Worm (Caenorhabditis elegans) whole organism, young adult: ENCODE results near the gene rpc-1.

Experiments
- B0261.1 ChIP-seq: sonication (generic microtip); optimal IDR thresholded peaks from 2 replicates; lab custom pipeline; 2016; ENCODE audit warnings: mild to moderate bottlenecking, missing genetic modification characterization, moderate library complexity, missing compliant biosample characterization
- B0336.3 ChIP-seq: fragments of 200-800 bp; sonication (Bioruptor generic); IDR thresholded peaks from 2 replicates; pipeline ENCODE4 v1.3.6; 2022; ENCODE audit warnings: missing genetic modification characterization, missing compliant biosample characterization
- F33H1.4 ChIP-seq: fragments of 200-800 bp; sonication (Bioruptor generic); IDR thresholded peaks from 2 replicates; pipeline ENCODE4 v1.3.6; 2022; ENCODE audit warnings: missing genetic modification reagents, missing genetic modification characterization, missing compliant biosample characterization
- F57A8.1 ChIP-seq: fragments of 200-800 bp; sonication (Bioruptor generic); optimal IDR thresholded peaks from 2 replicates; lab custom pipeline; 2018; ENCODE audit warnings: mild to moderate bottlenecking, missing genetic modification characterization, moderate library complexity, missing compliant biosample characterization
- T07F8.4 ChIP-seq: sonication (generic microtip); optimal IDR thresholded peaks from 2 replicates; lab custom pipeline; 2016; ENCODE audit warnings: mild to moderate bottlenecking, missing genetic modification characterization, moderate library complexity, missing compliant biosample characterization
- Y79H2A.3 ChIP-seq: fragments of 200-800 bp; sonication (Bioruptor generic); conservative IDR thresholded peaks from 2 replicates; pipeline ENCODE4 v1.3.6; 2022; ENCODE audit warnings: missing genetic modification reagents, missing genetic modification characterization, missing compliant biosample characterization
- Y95B8A.8 ChIP-seq: fragments of 200-800 bp; sonication (Bioruptor generic); IDR thresholded peaks from 2 replicates; pipeline ENCODE4 v1.3.6; 2022; ENCODE audit warnings: missing genetic modification reagents, missing genetic modification characterization, missing compliant biosample characterization
- ZK185.1 ChIP-seq: sonication (generic microtip); optimal IDR thresholded peaks from 2 replicates; lab custom pipeline; 2016; ENCODE audit warnings: mild to moderate bottlenecking, missing genetic modification characterization, missing compliant biosample characterization; ENCODE audit not compliant: poor library complexity, severe bottlenecking
- atf-7 ChIP-seq: sonication (generic microtip); optimal IDR thresholded peaks from 2 replicates; lab custom pipeline; 2017; ENCODE audit warnings: mild to moderate bottlenecking, missing genetic modification characterization, missing compliant biosample characterization
- attf-6 ChIP-seq: fragments of 200-800 bp; sonication (Bioruptor generic); IDR thresholded peaks from 2 replicates; pipeline ENCODE4 v1.3.6; 2022; ENCODE audit warnings: missing genetic modification reagents, missing genetic modification characterization, missing compliant biosample characterization
- ccch-3 ChIP-seq: fragments of 200-800 bp; sonication (Bioruptor generic); optimal IDR thresholded peaks from 2 replicates; lab custom pipeline; 2018; ENCODE audit warnings: mild to moderate bottlenecking, missing genetic modification characterization, missing compliant biosample characterization
- ceh-100 ChIP-seq: fragments of 200-800 bp; sonication (Bioruptor generic); IDR thresholded peaks from 2 replicates; pipeline ENCODE4 v1.3.6; 2022; ENCODE audit warnings: missing genetic modification reagents, missing genetic modification characterization, missing compliant biosample characterization
- dpff-1 ChIP-seq: sonication (generic microtip); optimal IDR thresholded peaks from 2 replicates; lab custom pipeline; 2017; ENCODE audit warnings: mild to moderate bottlenecking, missing genetic modification characterization, missing compliant biosample characterization
- egl-18 ChIP-seq: fragments of 200-800 bp; sonication (Bioruptor generic); IDR thresholded peaks from 2 replicates; pipeline ENCODE4 v1.3.6; 2022; ENCODE audit warnings: missing genetic modification reagents, missing genetic modification characterization, missing compliant biosample characterization
- egl-44 ChIP-seq: fragments of 200-800 bp; sonication (Bioruptor generic); IDR thresholded peaks from 2 replicates; pipeline ENCODE4 v1.3.6; 2022; ENCODE audit warnings: missing genetic modification reagents, missing genetic modification characterization, missing compliant biosample characterization
- hlh-12 ChIP-seq: sonication (generic microtip); optimal IDR thresholded peaks from 2 replicates; lab custom pipeline; 2016; ENCODE audit warnings: missing genetic modification characterization, missing compliant biosample characterization
- let-607 ChIP-seq, 2 experiments: fragments of 200-800 bp in 1 of 2; sonication (Bioruptor generic) in 1 of 2; sonication (generic microtip) in 1 of 2; optimal IDR thresholded peaks; 2 replicates each; lab custom pipeline; 2016 to 2018; ENCODE audit warnings: mild to moderate bottlenecking in 2 of 2, missing compliant biosample characterization in 2 of 2, missing genetic modification characterization in 2 of 2, moderate library complexity in 2 of 2, missing genotype in 1 of 2
- lin-54 ChIP-seq: fragments of 200-800 bp; sonication (Bioruptor generic); optimal IDR thresholded peaks from 2 replicates; lab custom pipeline; 2018; ENCODE audit warnings: mild to moderate bottlenecking, missing genetic modification characterization, missing compliant biosample characterization
- lir-1 ChIP-seq: fragments of 200-800 bp; sonication (Bioruptor generic); conservative IDR thresholded peaks from 2 replicates; pipeline ENCODE4 v1.3.6; 2022; ENCODE audit warnings: missing genetic modification reagents, missing genetic modification characterization, missing compliant biosample characterization
- lsl-1 ChIP-seq: fragments of 200-800 bp; sonication (Bioruptor generic); optimal IDR thresholded peaks from 2 replicates; lab custom pipeline; 2018; ENCODE audit warnings: mild to moderate bottlenecking, missing genetic modification characterization, moderate library complexity, missing compliant biosample characterization
- mxl-1 ChIP-seq: sonication (generic microtip); optimal IDR thresholded peaks from 2 replicates; lab custom pipeline; 2016; ENCODE audit warnings: missing genetic modification characterization, missing compliant biosample characterization
- nhr-120 ChIP-seq: fragments of 200-800 bp; sonication (Bioruptor generic); IDR thresholded peaks from 2 replicates; pipeline ENCODE4 v1.3.6; 2022; ENCODE audit warnings: missing genetic modification characterization, missing compliant biosample characterization
- nhr-27 ChIP-seq: fragments of 200-800 bp; sonication (Bioruptor generic); optimal IDR thresholded peaks from 2 replicates; lab custom pipeline; 2018; ENCODE audit warnings: mild to moderate bottlenecking, missing genetic modification characterization, moderate library complexity, missing compliant biosample characterization
- nhr-90 ChIP-seq: sonication (generic microtip); optimal IDR thresholded peaks from 2 replicates; lab custom pipeline; 2016; ENCODE audit warnings: missing genotype, mild to moderate bottlenecking, missing genetic modification characterization, missing compliant biosample characterization
- repo-1 ChIP-seq: sonication (generic microtip); optimal IDR thresholded peaks from 2 replicates; lab custom pipeline; 2017; ENCODE audit warnings: mild to moderate bottlenecking, missing genetic modification characterization, missing compliant biosample characterization
- snpc-1.3 ChIP-seq: sonication (generic microtip); optimal IDR thresholded peaks from 2 replicates; lab custom pipeline; 2017; ENCODE audit warnings: missing genetic modification characterization, mild to moderate bottlenecking, missing compliant biosample characterization, antibody characterized with exemption, moderate library complexity, missing genotype, missing genetic modification reagents; ENCODE audit not compliant: insufficient read depth
- snpc-4 ChIP-seq, 5 experiments: fragments of 150-350 bp in 1 of 5; sonication (generic microtip) in 4 of 5; optimal IDR thresholded peaks; 2 replicates each; lab custom pipeline; 2014 to 2018; ENCODE audit warnings: missing genetic modification characterization in 5 of 5, missing biosample characterization in 3 of 5, antibody characterized with exemption in 2 of 5, mild to moderate bottlenecking in 2 of 5, missing compliant biosample characterization in 2 of 5, missing genotype in 2 of 5, moderate library complexity in 2 of 5, missing genetic modification reagents in 1 of 5
- unc-130 ChIP-seq: sonication (generic microtip); optimal IDR thresholded peaks from 2 replicates; lab custom pipeline; 2016; ENCODE audit warnings: missing genetic modification reagents, missing genetic modification characterization, missing compliant biosample characterization
- ztf-22 ChIP-seq: fragments of 200-800 bp; sonication (Bioruptor generic); optimal IDR thresholded peaks from 2 replicates; lab custom pipeline; 2018; ENCODE audit warnings: mild to moderate bottlenecking, missing genetic modification characterization, moderate library complexity, missing compliant biosample characterization
- ztf-25 ChIP-seq: fragments of 200-800 bp; sonication (Bioruptor generic); IDR thresholded peaks from 2 replicates; pipeline ENCODE4 v1.3.6; 2022; ENCODE audit warnings: missing genetic modification reagents, missing genetic modification characterization, missing compliant biosample characterization
- ztf-26 ChIP-seq: sonication (generic microtip); optimal IDR thresholded peaks from 2 replicates; lab custom pipeline; 2017; ENCODE audit warnings: missing genetic modification characterization, missing compliant biosample characterization
- ztf-6 ChIP-seq: fragments of 200-800 bp; sonication (Bioruptor generic); IDR thresholded peaks from 2 replicates; pipeline ENCODE4 v1.3.6; 2022; ENCODE audit warnings: missing genetic modification reagents, missing genetic modification characterization, missing compliant biosample characterization

rpc-1 gene

DNA sequence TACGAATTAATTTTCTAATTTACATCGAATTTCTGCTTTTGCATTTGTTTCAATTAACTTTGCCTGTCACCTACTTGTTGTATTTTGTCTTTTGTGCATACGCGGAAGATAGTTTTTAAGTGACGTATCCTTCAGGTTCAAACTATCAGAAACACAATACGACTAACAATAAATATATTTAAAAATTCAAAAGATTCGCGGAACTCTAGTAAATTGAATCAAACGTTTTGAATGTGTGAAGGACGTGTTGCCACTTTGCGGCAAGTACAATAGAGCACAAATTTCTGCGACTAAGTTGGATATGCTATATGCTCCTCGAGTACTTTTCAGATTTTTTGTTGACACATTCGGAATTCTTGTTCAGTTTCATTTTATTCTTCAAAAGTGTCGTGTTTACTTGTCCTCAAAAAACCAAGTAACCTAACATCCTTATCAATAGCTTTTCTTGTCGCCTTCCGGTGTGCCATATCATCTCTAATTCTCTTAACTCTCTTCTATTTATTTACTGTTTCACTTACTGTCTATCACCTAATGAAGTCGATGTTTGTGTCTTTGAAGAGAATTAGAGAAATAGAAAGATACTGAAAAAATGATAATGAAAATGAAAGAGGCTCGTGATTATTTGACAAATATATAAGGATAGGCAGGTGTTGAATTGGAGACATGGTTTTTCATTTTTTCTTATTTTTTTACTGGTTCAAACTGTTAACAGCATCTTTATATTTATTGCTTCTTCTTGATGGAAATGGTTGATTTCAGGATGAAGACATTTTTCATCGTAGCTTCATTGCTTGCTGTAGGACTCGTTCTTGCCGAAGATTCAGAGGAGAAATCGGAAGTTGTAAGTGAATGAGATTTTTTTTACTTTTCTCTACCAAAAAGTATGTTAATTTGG lies 23.2 kb upstream of the rpc-1 start, which contains the start of gene srlf-7 (continued):
- TF ChIP-seq lin-54 (GFP tag; lab: Kevin White, UChicago), result peak; percentile 11
- TF ChIP-seq ztf-26, result peak; percentile 31
- no peak for TF ChIP-seq nhr-90 (tag; lab: Kevin White, UChicago)
- peak; percentile 66 for TF ChIP-seq atf-7 (tag; lab: Kevin White, UChicago)
- TF ChIP-seq ZK185.1 (tag; lab: Kevin White, UChicago), result peak; percentile 7
- TF ChIP-seq nhr-27 (tag; lab: Kevin White, UChicago), result no peak
- no peak for TF ChIP-seq attf-6 (GFP tag; lab: Robert Waterston, UW)
- no peak for TF ChIP-seq ccch-3 (GFP tag; lab: Kevin White, UChicago)
- TF ChIP-seq ztf-22 (GFP tag; lab: Kevin White, UChicago), result peak; percentile 54
- TF ChIP-seq egl-44 (GFP tag; lab: Robert Waterston, UW), result 0 out of 2 replicates have a peak, but pooled peaks have one; percentile 22
- TF ChIP-seq Y79H2A.3 (GFP tag; lab: Robert Waterston, UW), result no peak
- TF ChIP-seq let-607 (tag; optimal IDR thresholded peaks at IDR 0.05; lab: Kevin White, UChicago), result peak; percentile 27 to 65
- no peak for TF ChIP-seq B0336.3 (GFP tag; lab: Robert Waterston, UW)
- TF ChIP-seq lsl-1 (GFP tag; lab: Kevin White, UChicago), result no peak
- no peak for TF ChIP-seq unc-130
- TF ChIP-seq, all 124 proteins: peak for 18

DNA sequence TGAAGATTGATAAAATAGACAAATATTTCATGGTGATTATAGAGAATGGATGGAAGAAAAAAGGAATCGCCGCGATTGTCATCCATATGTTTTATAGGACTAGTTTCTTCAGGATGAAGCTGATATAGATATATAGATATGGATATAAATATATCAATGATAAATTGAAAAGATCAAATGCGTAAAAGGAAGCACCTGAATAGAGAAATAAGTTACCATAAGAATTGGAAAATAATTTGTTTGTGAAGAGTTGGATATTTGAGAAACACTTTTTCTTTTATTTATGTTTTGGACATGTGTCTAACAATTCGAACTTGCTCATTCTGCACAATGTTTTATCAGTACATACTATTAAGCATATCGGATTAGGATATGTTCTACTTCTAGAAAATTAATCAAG lies 22.5 kb upstream of the rpc-1 start, which contains the start of gene C42D4.13:
Gene C42D4.13, minus strand, starts transcription at position 101 of the 400 bp plus-strand sequence.
- no peak for TF ChIP-seq Y95B8A.8 (GFP tag; lab: Robert Waterston, UW)
- TF ChIP-seq snpc-1.3, result no peak
- TF ChIP-seq lir-1, result no peak
- no peak for TF ChIP-seq ztf-25 (GFP tag; lab: Robert Waterston, UW)
- no peak for TF ChIP-seq mxl-1 (tag; lab: Kevin White, UChicago)
- no peak for TF ChIP-seq unc-130
- TF ChIP-seq T07F8.4 (tag; lab: Kevin White, UChicago), result no peak
- TF ChIP-seq snpc-4 (GFP tag; optimal IDR thresholded peaks at IDR 0.05; lab: Kevin White, UChicago), result no peak
- no peak for TF ChIP-seq snpc-4 (tag; optimal IDR thresholded peaks at IDR 0.05; lab: Kevin White, UChicago)
- no peak for TF ChIP-seq ceh-100 (GFP tag; lab: Robert Waterston, UW)
- no peak for TF ChIP-seq nhr-120 (GFP tag; lab: Robert Waterston, UW)
- TF ChIP-seq egl-18, result no peak
- no peak for TF ChIP-seq ztf-22 (GFP tag; lab: Kevin White, UChicago)
- TF ChIP-seq, all 124 proteins: peak for 0

DNA sequence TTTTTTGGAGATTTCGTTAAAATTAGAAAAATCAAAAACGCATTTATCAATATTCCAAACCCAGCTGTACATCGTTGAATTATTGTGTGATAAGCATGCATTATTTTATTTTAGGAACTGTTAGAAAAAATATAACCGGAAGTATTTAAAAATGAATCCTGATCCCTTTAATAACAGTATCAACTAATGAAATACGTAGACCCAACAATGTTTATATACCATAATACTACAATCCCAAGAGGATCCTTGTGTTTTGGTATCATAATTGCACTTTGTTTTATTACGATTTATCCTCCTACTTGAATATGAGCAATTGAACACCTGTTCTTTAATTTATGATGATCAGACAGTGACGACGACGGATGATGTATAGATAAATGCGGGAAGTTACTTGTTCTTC lies 21.2 kb upstream of the rpc-1 start, which contains the start of gene str-249:
Gene str-249, minus strand, starts transcription at position 101 of the 400 bp plus-strand sequence.
- TF ChIP-seq repo-1 (tag; lab: Kevin White, UChicago), result no peak
- no peak for TF ChIP-seq ztf-22 (GFP tag; lab: Kevin White, UChicago)
- no peak for TF ChIP-seq dpff-1 (tag; lab: Kevin White, UChicago)
- TF ChIP-seq snpc-1.3, result no peak
- no peak for TF ChIP-seq hlh-12

DNA sequence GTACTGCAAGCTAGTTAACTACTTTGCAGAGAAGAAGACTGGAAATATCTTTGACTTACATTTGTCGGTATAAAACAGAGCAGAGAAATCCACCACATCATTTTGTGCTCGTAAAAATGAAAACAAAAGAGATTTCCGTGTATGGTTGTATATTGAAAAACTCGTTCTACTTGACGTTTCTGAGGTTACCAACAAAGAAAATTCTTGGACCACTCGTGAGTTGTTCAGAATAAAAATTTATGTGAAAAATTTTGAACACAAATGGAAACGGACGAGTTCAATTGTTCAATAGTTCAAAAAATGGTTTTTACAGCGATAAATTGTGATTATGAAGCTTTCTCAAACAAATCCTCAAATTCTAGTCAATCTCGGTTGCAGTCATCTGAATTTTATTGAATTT lies 19.0 kb upstream of the rpc-1 start, which contains the start of gene clec-179:
Gene clec-179, minus strand, starts transcription at position 101 of the 400 bp plus-strand sequence.
- TF ChIP-seq F57A8.1 (GFP tag; lab: Kevin White, UChicago) (no peak), F33H1.4 (GFP tag; lab: Robert Waterston, UW) (no peak), B0261.1 (tag; lab: Kevin White, UChicago) (no peak), ztf-6 (no peak)
